Worm (Caenorhabditis elegans) whole organism, L4 larva: Measurements from ENCODE around the gene acs-4.
A peak's percentile ranks its signal among the peaks of the same experiment; 100 is the strongest.

Experiments
- D1046.2 ChIP-seq: fragments of 200-800 bp; sonication (Bioruptor generic); IDR thresholded peaks from 2 replicates; pipeline ENCODE4 v1.3.6; 2022; ENCODE audit warnings: missing genetic modification characterization, missing compliant biosample characterization
- F10B5.3 ChIP-seq: sonication (generic microtip); optimal IDR thresholded peaks from 2 replicates; lab custom pipeline; 2016; ENCODE audit warnings: mild to moderate bottlenecking, missing genetic modification characterization, missing compliant biosample characterization
- F37D6.2 ChIP-seq: sonication (generic microtip); optimal IDR thresholded peaks from 2 replicates; lab custom pipeline; 2016; ENCODE audit warnings: mild to moderate bottlenecking, missing genetic modification characterization, missing compliant biosample characterization
- F44E2.7 ChIP-seq: fragments of 200-800 bp; sonication (Bioruptor generic); IDR thresholded peaks from 2 replicates; pipeline ENCODE4 v2.1.2; 2022; ENCODE audit warnings: missing genetic modification characterization, missing compliant biosample characterization
- F49E8.2 ChIP-seq: sonication (generic microtip); optimal IDR thresholded peaks from 2 replicates; lab custom pipeline; 2016; ENCODE audit warnings: missing compliant biosample characterization, mild to moderate bottlenecking, missing genetic modification characterization, borderline replicate concordance
- R02D3.7 ChIP-seq: fragments of 150-350 bp; sonication (generic microtip); optimal IDR thresholded peaks from 3 replicates; lab custom pipeline; 2014; ENCODE audit warnings: missing biosample characterization, missing genetic modification characterization
- T26A8.4 ChIP-seq: fragments of 200-800 bp; sonication (Bioruptor generic); IDR thresholded peaks from 2 replicates; pipeline ENCODE4 v1.3.6; 2022; ENCODE audit warnings: missing genetic modification characterization, missing compliant biosample characterization
- Y48G9A.11 ChIP-seq: fragments of 200-800 bp; sonication (Bioruptor generic); IDR thresholded peaks from 2 replicates; pipeline ENCODE4 v1.3.6; 2022; ENCODE audit warnings: missing genetic modification reagents, missing genetic modification characterization, missing compliant biosample characterization
- ZK337.2 ChIP-seq: fragments of 200-800 bp; sonication (Bioruptor generic); IDR thresholded peaks from 2 replicates; pipeline ENCODE4 v1.3.6; 2022; ENCODE audit warnings: missing genetic modification reagents, missing genetic modification characterization, missing compliant biosample characterization
- aha-1 ChIP-seq: fragments of 150-350 bp; peaks from one replicate; lab custom pipeline; 2014; ENCODE audit warnings: missing biosample characterization, missing genetic modification characterization
- arid-1 ChIP-seq: fragments of 200-800 bp; sonication (Bioruptor generic); conservative IDR thresholded peaks from 2 replicates; pipeline ENCODE4 v1.3.6; 2022; ENCODE audit warnings: missing genetic modification reagents, missing genetic modification characterization, missing compliant biosample characterization
- ceh-20 ChIP-seq: fragments of 200-800 bp; sonication (Bioruptor generic); IDR thresholded peaks from 2 replicates; pipeline ENCODE4 v1.3.6; 2022; ENCODE audit warnings: missing genetic modification reagents, missing genetic modification characterization, missing compliant biosample characterization
- ces-1 ChIP-seq: fragments of 150-350 bp; sonication (generic microtip); optimal IDR thresholded peaks from 4 replicates; lab custom pipeline; 2014; ENCODE audit warnings: missing biosample characterization, missing genetic modification reagents, missing genetic modification characterization
- ctbp-1 ChIP-seq: fragments of 200-800 bp; sonication (Bioruptor generic); IDR thresholded peaks from 2 replicates; pipeline ENCODE4 v1.3.6; 2022; ENCODE audit warnings: missing genetic modification reagents, missing genetic modification characterization, missing compliant biosample characterization
- daf-16 ChIP-seq, 3 experiments: sonication (generic microtip); optimal IDR thresholded peaks; 2 replicates each; lab custom pipeline; 2016 to 2017; ENCODE audit warnings: missing genetic modification characterization in 3 of 3, missing genetic modification reagents in 3 of 3, mild to moderate bottlenecking in 2 of 3, missing compliant biosample characterization in 2 of 3, missing biosample characterization in 1 of 3, moderate library complexity in 1 of 3
- daf-8 ChIP-seq: fragments of 200-800 bp; sonication (Bioruptor generic); IDR thresholded peaks from 2 replicates; pipeline ENCODE4 v1.3.6; 2022; ENCODE audit warnings: missing genetic modification characterization, missing compliant biosample characterization
- dmd-8 ChIP-seq: fragments of 200-800 bp; sonication (Bioruptor generic); IDR thresholded peaks from 2 replicates; pipeline ENCODE4 v1.3.6; 2022; ENCODE audit warnings: missing genetic modification characterization, missing compliant biosample characterization
- dve-1 ChIP-seq: sonication (generic microtip); optimal IDR thresholded peaks from 2 replicates; lab custom pipeline; 2017; ENCODE audit warnings: antibody characterized with exemption, mild to moderate bottlenecking, missing genetic modification characterization, missing compliant biosample characterization; ENCODE audit not compliant: insufficient read depth
- egl-43 ChIP-seq: fragments of 200-800 bp; sonication (Bioruptor generic); IDR thresholded peaks from 2 replicates; pipeline ENCODE4 v1.3.6; 2022; ENCODE audit warnings: missing genetic modification reagents, missing genetic modification characterization, missing compliant biosample characterization
- fos-1 ChIP-seq: fragments of 150-350 bp; optimal IDR thresholded peaks from 2 replicates; lab custom pipeline; 2014; ENCODE audit warnings: missing biosample characterization, missing genetic modification characterization
- hif-1 ChIP-seq, 2 experiments: sonication (generic microtip); optimal IDR thresholded peaks; 2 replicates each; lab custom pipeline; 2016 to 2017; ENCODE audit warnings: missing compliant biosample characterization in 2 of 2, missing genetic modification characterization in 2 of 2, missing genetic modification reagents in 2 of 2, missing genotype in 2 of 2, mild to moderate bottlenecking in 1 of 2
- hmg-1.1 ChIP-seq: fragments of 200-800 bp; sonication (Bioruptor generic); IDR thresholded peaks from 2 replicates; pipeline ENCODE4 v1.3.6; 2022; ENCODE audit warnings: missing genetic modification reagents, missing genetic modification characterization, missing compliant biosample characterization
- lim-7 ChIP-seq: fragments of 200-800 bp; sonication (Bioruptor generic); IDR thresholded peaks from 2 replicates; pipeline ENCODE4 v1.3.6; 2022; ENCODE audit warnings: missing genetic modification characterization, missing compliant biosample characterization
- lin-1 ChIP-seq: fragments of 200-800 bp; sonication (Bioruptor generic); IDR thresholded peaks from 2 replicates; pipeline ENCODE4 v1.3.6; 2022; ENCODE audit warnings: missing genetic modification reagents, missing genetic modification characterization, missing compliant biosample characterization
- lin-13 ChIP-seq: fragments of 150-350 bp; optimal IDR thresholded peaks from 2 replicates; lab custom pipeline; 2014; ENCODE audit warnings: missing biosample characterization, missing genetic modification reagents, missing genetic modification characterization
- lin-15B ChIP-seq: fragments of 150-350 bp; sonication (generic microtip); optimal IDR thresholded peaks from 3 replicates; lab custom pipeline; 2014; ENCODE audit warnings: missing biosample characterization, missing genetic modification characterization
- lin-29 ChIP-seq: fragments of 200-800 bp; sonication (Bioruptor generic); IDR thresholded peaks from 2 replicates; pipeline ENCODE4 v1.3.6; 2022; ENCODE audit warnings: missing genetic modification reagents, missing genetic modification characterization, missing compliant biosample characterization
- lin-38 ChIP-seq: fragments of 200-800 bp; sonication (Bioruptor generic); IDR thresholded peaks from 2 replicates; pipeline ENCODE4 v1.3.6; 2022; ENCODE audit warnings: missing genetic modification reagents, missing genetic modification characterization, missing compliant biosample characterization
- lir-3 ChIP-seq: sonication (generic microtip); optimal IDR thresholded peaks from 2 replicates; lab custom pipeline; 2016; ENCODE audit warnings: mild to moderate bottlenecking, missing genetic modification characterization, missing compliant biosample characterization
- madf-9 ChIP-seq: fragments of 200-800 bp; sonication (Bioruptor generic); conservative IDR thresholded peaks from 2 replicates; pipeline ENCODE4 v1.3.6; 2022; ENCODE audit warnings: missing genetic modification reagents, missing genetic modification characterization, missing compliant biosample characterization
- mdl-1 ChIP-seq, 2 experiments: fragments of 150-350 bp in 1 of 2; sonication (generic microtip) in 1 of 2; optimal IDR thresholded peaks; 2 replicates each; lab custom pipeline; 2014 to 2017; ENCODE audit warnings: missing biosample characterization in 2 of 2, missing genetic modification characterization in 2 of 2
- mes-2 ChIP-seq: sonication (generic microtip); optimal IDR thresholded peaks from 2 replicates; lab custom pipeline; 2016; ENCODE audit warnings: missing genotype, mild to moderate bottlenecking, missing genetic modification characterization, missing compliant biosample characterization; ENCODE audit not compliant: poor library complexity, severe bottlenecking
- mxl-3 ChIP-seq: fragments of 200-800 bp; sonication (Bioruptor generic); optimal IDR thresholded peaks from 2 replicates; lab custom pipeline; 2018; ENCODE audit warnings: mild to moderate bottlenecking, missing genetic modification characterization, missing compliant biosample characterization
- nhr-102 ChIP-seq: sonication (generic microtip); optimal IDR thresholded peaks from 2 replicates; lab custom pipeline; 2016; ENCODE audit warnings: mild to moderate bottlenecking, missing genetic modification characterization, moderate library complexity, missing compliant biosample characterization
- nhr-111 ChIP-seq: fragments of 200-800 bp; sonication (Bioruptor generic); optimal IDR thresholded peaks from 2 replicates; lab custom pipeline; 2018; ENCODE audit warnings: mild to moderate bottlenecking, missing genetic modification characterization, missing compliant biosample characterization
- nhr-237 ChIP-seq: sonication (generic microtip); optimal IDR thresholded peaks from 2 replicates; lab custom pipeline; 2017; ENCODE audit warnings: missing biosample characterization, missing genetic modification characterization
- nhr-25 ChIP-seq: sonication (generic microtip); optimal IDR thresholded peaks from 2 replicates; lab custom pipeline; 2017; ENCODE audit warnings: missing genetic modification characterization, mild to moderate bottlenecking, missing compliant biosample characterization, antibody characterized with exemption, moderate library complexity, borderline replicate concordance; ENCODE audit not compliant: insufficient read depth
- nhr-42 ChIP-seq: fragments of 200-800 bp; sonication (Bioruptor generic); IDR thresholded peaks from 2 replicates; pipeline ENCODE4 v1.3.6; 2022; ENCODE audit warnings: missing genetic modification characterization, missing compliant biosample characterization
- nhr-48 ChIP-seq: sonication (generic microtip); optimal IDR thresholded peaks from 2 replicates; lab custom pipeline; 2016; ENCODE audit warnings: mild to moderate bottlenecking, missing genetic modification characterization, missing compliant biosample characterization
- skn-1 ChIP-seq: fragments of 150-350 bp; optimal IDR thresholded peaks from 2 replicates; lab custom pipeline; 2014; ENCODE audit warnings: missing biosample characterization, missing genetic modification characterization
- snpc-1.2 ChIP-seq: fragments of 200-800 bp; sonication (Bioruptor generic); IDR thresholded peaks from 2 replicates; pipeline ENCODE4 v1.3.6; 2022; ENCODE audit warnings: missing genetic modification reagents, missing genetic modification characterization, missing compliant biosample characterization
- tra-1 ChIP-seq: fragments of 200-800 bp; sonication (Bioruptor generic); IDR thresholded peaks from 2 replicates; pipeline ENCODE4 v1.3.6; 2022; ENCODE audit warnings: missing genetic modification reagents, missing genetic modification characterization, missing compliant biosample characterization
- unc-130 ChIP-seq: sonication (generic microtip); optimal IDR thresholded peaks from 2 replicates; lab custom pipeline; 2016; ENCODE audit warnings: missing genetic modification reagents, missing genetic modification characterization, missing compliant biosample characterization
- vab-7 ChIP-seq: fragments of 200-800 bp; sonication (Bioruptor generic); IDR thresholded peaks from 2 replicates; pipeline ENCODE4 v1.3.6; 2022; ENCODE audit warnings: missing genetic modification reagents, missing genetic modification characterization, missing compliant biosample characterization
- zfp-2 ChIP-seq: sonication (generic microtip); optimal IDR thresholded peaks from 2 replicates; lab custom pipeline; 2016; ENCODE audit warnings: mild to moderate bottlenecking, missing genetic modification characterization, missing compliant biosample characterization
- zfp-3 ChIP-seq: fragments of 200-800 bp; sonication (Bioruptor generic); conservative IDR thresholded peaks from 2 replicates; pipeline ENCODE4 v1.3.6; 2022; ENCODE audit warnings: missing genetic modification reagents, missing genetic modification characterization, missing compliant biosample characterization
- zip-11 ChIP-seq: fragments of 200-800 bp; sonication (Bioruptor generic); IDR thresholded peaks from 2 replicates; pipeline ENCODE4 v1.3.6; 2022; ENCODE audit warnings: missing genetic modification characterization, missing compliant biosample characterization
- zip-2 ChIP-seq: fragments of 150-350 bp; optimal IDR thresholded peaks from 2 replicates; lab custom pipeline; 2014; ENCODE audit warnings: missing biosample characterization, missing genetic modification characterization
- ztf-7 ChIP-seq: fragments of 150-350 bp; optimal IDR thresholded peaks from 2 replicates; lab custom pipeline; 2014; ENCODE audit warnings: missing biosample characterization, missing genetic modification characterization

The acs-4 gene

ce11 chrIII:7141285-7141715 lies 26.3 kb upstream of the acs-4 start (continued):
- peak; percentile 89 for TF ChIP-seq F49E8.2 (tag; lab: Kevin White, UChicago)
- TF ChIP-seq vab-7 (GFP tag; lab: Robert Waterston, UW), result peak; percentile 36; the same call in 1 of the 2 replicates
- peak; percentile 70 for TF ChIP-seq arid-1 (GFP tag; lab: Robert Waterston, UW)
- no peak for TF ChIP-seq lin-29 (GFP tag; lab: Robert Waterston, UW)
- no peak for TF ChIP-seq daf-8 (GFP tag; lab: Robert Waterston, UW)
- peak; percentile 59; the same call in 1 of the 2 replicates for TF ChIP-seq zfp-3 (GFP tag; lab: Robert Waterston, UW)
- TF ChIP-seq lin-15B, result peak; percentile 28
- TF ChIP-seq lim-7 (GFP tag; lab: Robert Waterston, UW), result no peak
- TF ChIP-seq hif-1 (tag; optimal IDR thresholded peaks at IDR 0.05; lab: Kevin White, UChicago), result peak in 1 of 2 experiments; percentile 15
- TF ChIP-seq nhr-111, result peak; percentile 17
- peak; percentile 68 for TF ChIP-seq mxl-3 (GFP tag; lab: Kevin White, UChicago)
- peak; percentile 38 for TF ChIP-seq ztf-7 (tag; lab: Kevin White, UChicago)
- peak; percentile 87 for TF ChIP-seq mes-2
- no peak for TF ChIP-seq ceh-20
- peak; percentile 65 for TF ChIP-seq aha-1 (tag; lab: Kevin White, UChicago)
- TF ChIP-seq nhr-48 (tag; lab: Kevin White, UChicago), result peak; percentile 50
- TF ChIP-seq skn-1 (tag; lab: Kevin White, UChicago), result no peak
- TF ChIP-seq Y48G9A.11 (GFP tag; lab: Robert Waterston, UW), result peak; percentile 84
- TF ChIP-seq egl-43 (GFP tag; lab: Robert Waterston, UW), result peak; percentile 54
- TF ChIP-seq hmg-1.1 (GFP tag; lab: Robert Waterston, UW), result peak; percentile 27; the same call in 1 of the 2 replicates
- TF ChIP-seq zip-2 (tag; lab: Kevin White, UChicago), result peak; percentile 42
- TF ChIP-seq T26A8.4 (GFP tag; lab: Robert Waterston, UW), result peak; percentile 91
- TF ChIP-seq nhr-25 (tag; lab: Kevin White, UChicago), result no peak
- TF ChIP-seq D1046.2 (GFP tag; lab: Robert Waterston, UW), result 0 out of 2 replicates have a peak, but pooled peaks have one; percentile 58
- TF ChIP-seq nhr-42 (GFP tag; lab: Robert Waterston, UW), result peak; percentile 68; the same call in 1 of the 2 replicates
- no peak for TF ChIP-seq ZK337.2
- no peak for TF ChIP-seq dmd-8
- no peak for TF ChIP-seq tra-1 (GFP tag; lab: Robert Waterston, UW)
- peak; percentile 81 for TF ChIP-seq nhr-102 (tag; lab: Kevin White, UChicago)
- TF ChIP-seq F44E2.7 (GFP tag; lab: Robert Waterston, UW), result no peak
- TF ChIP-seq ctbp-1 (GFP tag; lab: Robert Waterston, UW), result no peak
- TF ChIP-seq F10B5.3 (tag; lab: Kevin White, UChicago), result peak; percentile 22
- TF ChIP-seq dve-1 (tag; lab: Kevin White, UChicago), result peak; percentile 97
- peak; percentile 74 to 78 for TF ChIP-seq mdl-1 (tag; optimal IDR thresholded peaks at IDR 0.05; lab: Kevin White, UChicago)
- TF ChIP-seq lin-13 (GFP tag; lab: Kevin White, UChicago), result peak; percentile 54
- TF ChIP-seq fos-1, result no peak
- TF ChIP-seq lin-38, result peak; percentile 68
- TF ChIP-seq lin-1 (GFP tag; lab: Robert Waterston, UW), result peak; percentile 72; the same call in 1 of the 2 replicates
- TF ChIP-seq daf-16 (GFP tag; optimal IDR thresholded peaks at IDR 0.05; lab: Kevin White, UChicago), result peak; percentile 50 to 53
- peak; percentile 78 for TF ChIP-seq daf-16 (tag; optimal IDR thresholded peaks at IDR 0.05; lab: Kevin White, UChicago)
- peak; percentile 12; the same call in 1 of the 2 replicates for TF ChIP-seq madf-9
- TF ChIP-seq zfp-2, result no peak
- no peak for TF ChIP-seq F37D6.2 (tag; lab: Kevin White, UChicago)
- no peak for TF ChIP-seq ces-1
- TF ChIP-seq unc-130 (GFP tag; lab: Kevin White, UChicago), result peak; percentile 24
- no peak for TF ChIP-seq nhr-237 (tag; lab: Kevin White, UChicago)
- TF ChIP-seq zip-11 (GFP tag; lab: Robert Waterston, UW), result no peak
- TF ChIP-seq lir-3 (tag; lab: Kevin White, UChicago), result no peak
- peak; percentile 69 for TF ChIP-seq snpc-1.2 (GFP tag; lab: Robert Waterston, UW)
- TF ChIP-seq R02D3.7 (tag; lab: Kevin White, UChicago), result no peak
